Fruit fly (Drosophila melanogaster) whole organism, adult: ENCODE results near the gene Jhbp14.

Source experiments
- CG11617 ChIP-seq: fragments of 200-800 bp; sonication (Bioruptor generic); optimal IDR thresholded peaks from 2 replicates; lab custom pipeline; 2017; ENCODE audit warnings: mild to moderate bottlenecking, missing biosample characterization, missing genetic modification reagents, missing genetic modification characterization
- CG14711 ChIP-seq: fragments of 200-800 bp; sonication (Bioruptor generic); optimal IDR thresholded peaks from 2 replicates; lab custom pipeline; 2018; ENCODE audit warnings: missing biosample characterization, mild to moderate bottlenecking, missing genetic modification characterization, moderate library complexity
- Clk ChIP-seq: fragments of 200-800 bp; sonication (Bioruptor generic); optimal IDR thresholded peaks from 2 replicates; lab custom pipeline; 2017; ENCODE audit warnings: missing biosample characterization, missing genetic modification characterization
- Hr96 ChIP-seq: fragments of 200-800 bp; sonication (Bioruptor generic); optimal IDR thresholded peaks from 2 replicates; lab custom pipeline; 2016; ENCODE audit warnings: missing biosample characterization, missing genetic modification characterization
- cic ChIP-seq: fragments of 200-800 bp; sonication (Bioruptor generic); optimal IDR thresholded peaks from 2 replicates; lab custom pipeline; 2017; ENCODE audit warnings: missing biosample characterization, mild to moderate bottlenecking, missing genetic modification characterization, moderate library complexity
- cnc ChIP-seq, 2 experiments: fragments of >200 bp; optimal IDR thresholded peaks; 2 replicates each; lab custom pipeline; 2017

- TF ChIP-seq Hr96 (GFP tag; lab: Kevin White, UChicago), result no peak
- TF ChIP-seq cic (GFP tag; lab: Kevin White, UChicago), result peak; percentile 99
- TF ChIP-seq CG11617, result peak; percentile 22
- TF ChIP-seq cnc (optimal IDR thresholded peaks at IDR 0.05; lab: Kevin White, UChicago), result no peak
- peak; percentile 43 for TF ChIP-seq CG14711
- TF ChIP-seq Clk (GFP tag; lab: Kevin White, UChicago), result no peak
Measured at dm6 chr2L:13206077-13206668, 30.1 kb upstream of the Jhbp14 start.
